Fruit fly (Drosophila melanogaster) whole organism, prepupa: ENCODE results near the gene CG46463.

ENCODE experiments used
- Blimp-1 ChIP-seq: fragments of 200-800 bp; sonication (Bioruptor generic); optimal IDR thresholded peaks from 3 replicates; lab custom pipeline; 2017; ENCODE audit warnings: missing biosample characterization, missing genetic modification characterization, mild to moderate bottlenecking, moderate library complexity, missing genetic modification reagents
- CG10631 ChIP-seq: fragments of 200-800 bp; sonication (Bioruptor generic); optimal IDR thresholded peaks from 2 replicates; lab custom pipeline; 2016; ENCODE audit warnings: missing biosample characterization, missing genetic modification characterization
- CG10669 ChIP-seq: fragments of 200-800 bp; sonication (Bioruptor generic); optimal IDR thresholded peaks from 3 replicates; lab custom pipeline; 2018; ENCODE audit warnings: missing biosample characterization, mild to moderate bottlenecking, missing genetic modification characterization, moderate library complexity
- CG11762 ChIP-seq: fragments of 200-800 bp; sonication (Bioruptor generic); optimal IDR thresholded peaks from 3 replicates; lab custom pipeline; 2016; ENCODE audit warnings: missing biosample characterization, missing genetic modification characterization; ENCODE audit not compliant: insufficient read depth
- CG11902 ChIP-seq: fragments of 200-800 bp; sonication (Bioruptor generic); optimal IDR thresholded peaks from 3 replicates; lab custom pipeline; 2016; ENCODE audit warnings: missing biosample characterization, missing genetic modification characterization
- CG15336 ChIP-seq: fragments of 200-800 bp; sonication (Bioruptor generic); IDR thresholded peaks from 2 replicates; pipeline ENCODE4 v1.3.6; 2022; ENCODE audit warnings: missing biosample characterization, missing genetic modification characterization
- CG16779 ChIP-seq: fragments of 200-800 bp; sonication (Bioruptor generic); optimal IDR thresholded peaks from 3 replicates; lab custom pipeline; 2017; ENCODE audit warnings: missing biosample characterization, mild to moderate bottlenecking, missing genetic modification characterization
- CG3032 ChIP-seq: fragments of 200-800 bp; optimal IDR thresholded peaks from 2 replicates; lab custom pipeline; 2019; ENCODE audit warnings: missing biosample characterization, mild to moderate bottlenecking, missing genetic modification characterization, moderate library complexity
- CG31627 ChIP-seq: fragments of 200-800 bp; sonication (Bioruptor generic); optimal IDR thresholded peaks from 3 replicates; lab custom pipeline; 2016; ENCODE audit warnings: missing biosample characterization, missing genetic modification characterization
- CG32006 ChIP-seq: fragments of 200-800 bp; sonication (Bioruptor generic); optimal IDR thresholded peaks from 3 replicates; lab custom pipeline; 2017; ENCODE audit warnings: missing biosample characterization, mild to moderate bottlenecking, missing genetic modification characterization
- CG3919 ChIP-seq: fragments of 200-800 bp; sonication (Bioruptor generic); optimal IDR thresholded peaks from 3 replicates; lab custom pipeline; 2016; ENCODE audit warnings: missing biosample characterization, missing genetic modification characterization
- CG6276 ChIP-seq: fragments of 200-800 bp; sonication (Bioruptor generic); optimal IDR thresholded peaks from 2 replicates; lab custom pipeline; 2017; ENCODE audit warnings: missing biosample characterization, mild to moderate bottlenecking, missing genetic modification characterization
- CG6792 ChIP-seq: fragments of 200-800 bp; sonication (Bioruptor generic); optimal IDR thresholded peaks from 3 replicates; lab custom pipeline; 2016; ENCODE audit warnings: missing biosample characterization, missing genetic modification characterization
- CG6808 ChIP-seq: fragments of 200-800 bp; sonication (Bioruptor generic); optimal IDR thresholded peaks from 3 replicates; lab custom pipeline; 2017; ENCODE audit warnings: missing biosample characterization, missing genetic modification characterization, mild to moderate bottlenecking, moderate library complexity, missing genetic modification reagents
- CG6854 ChIP-seq: fragments of 200-800 bp; sonication (Bioruptor generic); optimal IDR thresholded peaks from 2 replicates; lab custom pipeline; 2017; ENCODE audit warnings: missing biosample characterization, mild to moderate bottlenecking, missing genetic modification characterization
- CG7368 ChIP-seq: fragments of 200-800 bp; sonication (Bioruptor generic); optimal IDR thresholded peaks from 3 replicates; lab custom pipeline; 2016; ENCODE audit warnings: missing biosample characterization, missing genetic modification characterization
- CG8119 ChIP-seq: fragments of 200-800 bp; sonication (Bioruptor generic); IDR thresholded peaks from 3 replicates; pipeline ENCODE4 v1.3.6; 2022; ENCODE audit warnings: missing biosample characterization, missing genetic modification characterization
- CG8319 ChIP-seq: fragments of 200-800 bp; sonication (Bioruptor generic); optimal IDR thresholded peaks from 3 replicates; lab custom pipeline; 2016; ENCODE audit warnings: missing biosample characterization, missing genetic modification characterization
- CG9139 ChIP-seq: fragments of 200-800 bp; sonication (Bioruptor generic); optimal IDR thresholded peaks from 3 replicates; lab custom pipeline; 2017; ENCODE audit warnings: missing biosample characterization, mild to moderate bottlenecking, missing genetic modification characterization
- Eip75B ChIP-seq: fragments of 200-800 bp; sonication (Bioruptor generic); optimal IDR thresholded peaks from 3 replicates; lab custom pipeline; 2016; ENCODE audit warnings: missing biosample characterization, missing genetic modification characterization
- Eip78C ChIP-seq: fragments of 200-800 bp; sonication (Bioruptor generic); peaks from one replicate; lab custom pipeline; 2016; ENCODE audit warnings: missing biosample characterization, missing genetic modification characterization
- Eip93F ChIP-seq: fragments of 200-800 bp; sonication (Bioruptor generic); optimal IDR thresholded peaks from 2 replicates; lab custom pipeline; 2016; ENCODE audit warnings: missing biosample characterization, mild to moderate bottlenecking, missing genetic modification characterization
- Ets96B ChIP-seq: fragments of 200-800 bp; optimal IDR thresholded peaks from 2 replicates; lab custom pipeline; 2019; ENCODE audit warnings: missing biosample characterization, mild to moderate bottlenecking, missing genetic modification characterization, moderate library complexity
- Hr38 ChIP-seq: sonication (Bioruptor generic); optimal IDR thresholded peaks from 2 replicates; lab custom pipeline; 2016; ENCODE audit warnings: missing biosample characterization, missing genetic modification characterization
- Hr39 ChIP-seq: fragments of 200-800 bp; sonication (Bioruptor generic); optimal IDR thresholded peaks from 2 replicates; lab custom pipeline; 2016; ENCODE audit warnings: missing biosample characterization, missing genetic modification characterization
- Hr4 ChIP-seq: fragments of 200-800 bp; sonication (Bioruptor generic); optimal IDR thresholded peaks from 3 replicates; lab custom pipeline; 2016; ENCODE audit warnings: missing biosample characterization, missing genetic modification characterization
- Lpt ChIP-seq: fragments of 200-800 bp; sonication (Bioruptor generic); optimal IDR thresholded peaks from 3 replicates; lab custom pipeline; 2016; ENCODE audit warnings: missing biosample characterization, missing genetic modification characterization
- OdsH ChIP-seq: fragments of 200-800 bp; sonication (Bioruptor generic); optimal IDR thresholded peaks from 3 replicates; lab custom pipeline; 2016; ENCODE audit warnings: missing biosample characterization, missing genetic modification characterization
- Smox ChIP-seq: fragments of 200-800 bp; sonication (Bioruptor generic); optimal IDR thresholded peaks from 3 replicates; lab custom pipeline; 2016; ENCODE audit warnings: missing biosample characterization, missing genetic modification characterization
- Sox102F ChIP-seq: fragments of 200-800 bp; sonication (Bioruptor generic); optimal IDR thresholded peaks from 2 replicates; lab custom pipeline; 2016; ENCODE audit warnings: missing biosample characterization, mild to moderate bottlenecking, missing genetic modification characterization
- achi ChIP-seq: fragments of 200-800 bp; sonication (Bioruptor generic); optimal IDR thresholded peaks from 3 replicates; lab custom pipeline; 2016; ENCODE audit warnings: missing biosample characterization, missing genetic modification characterization
- acj6 ChIP-seq: fragments of 200-800 bp; sonication (Bioruptor generic); optimal IDR thresholded peaks from 3 replicates; lab custom pipeline; 2016; ENCODE audit warnings: missing biosample characterization, missing genetic modification characterization
- dac ChIP-seq: fragments of 200-800 bp; sonication (Bioruptor generic); optimal IDR thresholded peaks from 2 replicates; lab custom pipeline; 2017; ENCODE audit warnings: missing biosample characterization, mild to moderate bottlenecking, missing genetic modification characterization
- dsx ChIP-seq: fragments of 200-800 bp; optimal IDR thresholded peaks from 3 replicates; lab custom pipeline; 2019; ENCODE audit warnings: missing biosample characterization, mild to moderate bottlenecking, missing genetic modification characterization, moderate library complexity; ENCODE audit not compliant: poor library complexity, severe bottlenecking
- eg ChIP-seq: fragments of 200-800 bp; sonication (Bioruptor generic); IDR thresholded peaks from 3 replicates; pipeline ENCODE4 v1.3.6; 2022; ENCODE audit warnings: missing biosample characterization, missing genetic modification characterization
- esn ChIP-seq: fragments of 200-800 bp; sonication (Bioruptor generic); optimal IDR thresholded peaks from 2 replicates; lab custom pipeline; 2016; ENCODE audit warnings: missing biosample characterization, mild to moderate bottlenecking, missing genetic modification characterization, moderate library complexity
- fd59A ChIP-seq: fragments of 200-800 bp; sonication (Bioruptor generic); optimal IDR thresholded peaks from 2 replicates; lab custom pipeline; 2017; ENCODE audit warnings: missing biosample characterization, mild to moderate bottlenecking, missing genetic modification characterization, missing genetic modification reagents
- fd85E ChIP-seq: fragments of 200-800 bp; sonication (Bioruptor generic); optimal IDR thresholded peaks from 3 replicates; lab custom pipeline; 2016; ENCODE audit warnings: missing biosample characterization, missing genetic modification characterization
- fkh ChIP-seq: fragments of 200-800 bp; sonication (Bioruptor generic); optimal IDR thresholded peaks from 3 replicates; lab custom pipeline; 2017; ENCODE audit warnings: missing biosample characterization, mild to moderate bottlenecking, missing genetic modification characterization, moderate library complexity
- lz ChIP-seq: fragments of 200-800 bp; sonication (Bioruptor generic); optimal IDR thresholded peaks from 3 replicates; lab custom pipeline; 2016; ENCODE audit warnings: missing biosample characterization, missing genetic modification characterization
- pdm3 ChIP-seq: fragments of 200-800 bp; sonication (Bioruptor generic); optimal IDR thresholded peaks from 3 replicates; lab custom pipeline; 2016; ENCODE audit warnings: missing biosample characterization, missing genetic modification characterization
- salr ChIP-seq, 2 experiments: fragments of 200-800 bp; sonication (Bioruptor generic); optimal IDR thresholded peaks; 3 replicates each; lab custom pipeline; 2016 to 2018; ENCODE audit warnings: missing biosample characterization in 2 of 2, missing genetic modification characterization in 2 of 2, mild to moderate bottlenecking in 1 of 2
- spab ChIP-seq: fragments of 200-800 bp; sonication (Bioruptor generic); optimal IDR thresholded peaks from 2 replicates; lab custom pipeline; 2017; ENCODE audit warnings: missing biosample characterization, mild to moderate bottlenecking, missing genetic modification characterization, missing genetic modification reagents
- svp ChIP-seq: fragments of 200-800 bp; sonication (Bioruptor generic); peaks from one replicate; lab custom pipeline; 2016; ENCODE audit warnings: missing biosample characterization, missing genetic modification characterization
- topi ChIP-seq: fragments of 200-800 bp; sonication (Bioruptor generic); optimal IDR thresholded peaks from 3 replicates; lab custom pipeline; 2016; ENCODE audit warnings: missing biosample characterization, missing genetic modification characterization
- vri ChIP-seq: fragments of 200-800 bp; sonication (Bioruptor generic); optimal IDR thresholded peaks from 3 replicates; lab custom pipeline; 2016; ENCODE audit warnings: missing biosample characterization, mild to moderate bottlenecking, missing genetic modification characterization

Gene CG46463

dm6 chr3L:3442751-3443524 lies 18.2 kb upstream of the CG46463 start (continued):
- TF ChIP-seq Eip75B (GFP tag; lab: Kevin White, UChicago) = no peak
- peak; percentile 20 for TF ChIP-seq Hr4 (GFP tag; lab: Kevin White, UChicago)
- no peak for TF ChIP-seq salr (GFP tag; optimal IDR thresholded peaks at IDR 0.05; lab: Kevin White, UChicago)
- no peak for TF ChIP-seq lz (GFP tag; lab: Kevin White, UChicago)
- no peak for TF ChIP-seq topi (GFP tag; lab: Kevin White, UChicago)
- peak; percentile 56 for TF ChIP-seq CG3919 (GFP tag; lab: Kevin White, UChicago)
- TF ChIP-seq CG16779 (tag; lab: Kevin White, UChicago) = no peak
- peak; percentile 35 for TF ChIP-seq CG10669 (GFP tag; lab: Kevin White, UChicago)
- TF ChIP-seq CG31627 (GFP tag; lab: Kevin White, UChicago) = no peak
- TF ChIP-seq pdm3 (GFP tag; lab: Kevin White, UChicago) = peak; percentile 10
- no peak for TF ChIP-seq OdsH (GFP tag; lab: Kevin White, UChicago)
- no peak for TF ChIP-seq CG6276 (GFP tag; lab: Kevin White, UChicago)
- no peak for TF ChIP-seq CG11902 (GFP tag; lab: Kevin White, UChicago)
- peak; percentile 50 for TF ChIP-seq Ets96B
- no peak for TF ChIP-seq dac
- 0 out of 3 replicates have a peak, but pooled peaks have one; percentile 45 for TF ChIP-seq CG8119 (GFP tag; lab: Robert Waterston, UW)
- peak; percentile 41 for TF ChIP-seq CG6808 (GFP tag; lab: Kevin White, UChicago)

DNA sequence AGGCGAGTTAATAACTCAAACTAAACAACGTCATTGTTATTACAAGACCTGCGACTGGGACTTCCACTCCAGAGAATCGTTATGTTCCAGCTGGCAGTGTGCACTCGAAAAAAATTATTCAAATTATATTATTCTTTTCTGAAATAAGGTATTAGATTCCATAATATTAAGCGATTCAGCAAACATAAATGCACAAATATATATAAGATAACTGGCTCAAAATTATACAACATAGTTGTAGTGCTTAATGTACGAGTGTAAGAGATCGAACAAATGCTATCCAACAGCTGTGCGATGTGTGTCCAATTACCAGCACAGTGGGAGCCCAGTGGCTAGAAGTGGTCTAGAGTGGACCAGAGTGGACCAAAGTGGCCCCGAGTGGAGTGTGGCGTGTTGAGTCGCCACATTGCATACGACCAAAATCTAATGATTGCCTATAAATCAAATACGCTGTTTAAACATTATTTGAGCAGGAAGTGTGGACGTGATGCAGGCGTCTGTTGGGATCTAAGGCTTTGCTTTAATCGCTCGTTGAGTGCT lies 16.8 kb upstream of the CG46463 start:
- no peak for TF ChIP-seq Sox102F (GFP tag; lab: Kevin White, UChicago)
- no peak for TF ChIP-seq svp (GFP tag; lab: Kevin White, UChicago)
- no peak for TF ChIP-seq CG16779 (tag; lab: Kevin White, UChicago)
- peak; percentile 82 for TF ChIP-seq Eip78C (GFP tag; lab: Kevin White, UChicago)
- TF ChIP-seq lz (GFP tag; lab: Kevin White, UChicago) = no peak
- TF ChIP-seq fkh (GFP tag; lab: Kevin White, UChicago) = no peak
- TF ChIP-seq OdsH (GFP tag; lab: Kevin White, UChicago) = peak; percentile 46
- TF ChIP-seq Ets96B = peak; percentile 67
- TF ChIP-seq CG8119 (GFP tag; lab: Robert Waterston, UW) = peak; percentile 68
- TF ChIP-seq Eip93F (GFP tag; lab: Kevin White, UChicago) = no peak
- TF ChIP-seq Hr38 (GFP tag; lab: Kevin White, UChicago) = no peak
- TF ChIP-seq CG10631 = peak; percentile 73
- TF ChIP-seq CG3919 (GFP tag; lab: Kevin White, UChicago) = peak; percentile 55
- no peak for TF ChIP-seq CG7368 (GFP tag; lab: Kevin White, UChicago)
- TF ChIP-seq CG6792 = no peak
- TF ChIP-seq Lpt (GFP tag; lab: Kevin White, UChicago) = peak; percentile 37
- peak; percentile 60 for TF ChIP-seq spab (GFP tag; lab: Kevin White, UChicago)
- no peak for TF ChIP-seq CG11762
- 0 out of 3 replicates have a peak, but pooled peaks have one; percentile 46 for TF ChIP-seq eg (GFP tag; lab: Robert Waterston, UW)
- TF ChIP-seq CG32006 (GFP tag; lab: Kevin White, UChicago) = peak; percentile 57
- no peak for TF ChIP-seq Blimp-1 (GFP tag; lab: Kevin White, UChicago)
- peak; percentile 59 for TF ChIP-seq CG15336 (GFP tag; lab: Robert Waterston, UW)
- no peak for TF ChIP-seq vri (GFP tag; lab: Kevin White, UChicago)
- peak; percentile 24 for TF ChIP-seq CG9139 (GFP tag; lab: Kevin White, UChicago)
- no peak for TF ChIP-seq esn
- TF ChIP-seq fd85E (GFP tag; lab: Kevin White, UChicago) = no peak
- TF ChIP-seq Hr4 (GFP tag; lab: Kevin White, UChicago) = peak; percentile 34
- peak; percentile 70 for TF ChIP-seq CG3032 (tag; lab: Kevin White, UChicago)
- TF ChIP-seq CG31627 (GFP tag; lab: Kevin White, UChicago) = no peak
- peak; percentile 38 for TF ChIP-seq acj6 (GFP tag; lab: Kevin White, UChicago)
- TF ChIP-seq dsx = peak; percentile 74
- TF ChIP-seq Smox = no peak
- no peak for TF ChIP-seq CG6854 (GFP tag; lab: Kevin White, UChicago)
- peak; percentile 50 for TF ChIP-seq fd59A (GFP tag; lab: Kevin White, UChicago)
- no peak for TF ChIP-seq topi (GFP tag; lab: Kevin White, UChicago)
- no peak for TF ChIP-seq CG11902 (GFP tag; lab: Kevin White, UChicago)
- no peak for TF ChIP-seq dac
- peak; percentile 48 for TF ChIP-seq achi
- TF ChIP-seq Hr39 (GFP tag; lab: Kevin White, UChicago) = no peak
- TF ChIP-seq CG8319 (GFP tag; lab: Kevin White, UChicago) = no peak
